Worm (Caenorhabditis elegans) whole organism, L4 larva: ENCODE data around the gene mpst-1.

Experiments used
- D1046.2 ChIP-seq: fragments of 200-800 bp; sonication (Bioruptor generic); IDR thresholded peaks from 2 replicates; pipeline ENCODE4 v1.3.6; 2022; ENCODE audit warnings: missing genetic modification characterization, missing compliant biosample characterization
- F10B5.3 ChIP-seq: sonication (generic microtip); optimal IDR thresholded peaks from 2 replicates; lab custom pipeline; 2016; ENCODE audit warnings: mild to moderate bottlenecking, missing genetic modification characterization, missing compliant biosample characterization
- F26F4.8 ChIP-seq: fragments of 200-800 bp; sonication (Bioruptor generic); conservative IDR thresholded peaks from 2 replicates; pipeline ENCODE4 v1.3.6; 2022; ENCODE audit warnings: missing genetic modification characterization, missing compliant biosample characterization
- F44E2.7 ChIP-seq: fragments of 200-800 bp; sonication (Bioruptor generic); IDR thresholded peaks from 2 replicates; pipeline ENCODE4 v2.1.2; 2022; ENCODE audit warnings: missing genetic modification characterization, missing compliant biosample characterization
- F49E8.2 ChIP-seq: sonication (generic microtip); optimal IDR thresholded peaks from 2 replicates; lab custom pipeline; 2016; ENCODE audit warnings: missing compliant biosample characterization, mild to moderate bottlenecking, missing genetic modification characterization, borderline replicate concordance
- T20F7.1 ChIP-seq: fragments of 200-800 bp; sonication (Bioruptor generic); optimal IDR thresholded peaks from 2 replicates; lab custom pipeline; 2018; ENCODE audit warnings: mild to moderate bottlenecking, missing genetic modification characterization, missing compliant biosample characterization
- T26A8.4 ChIP-seq: fragments of 200-800 bp; sonication (Bioruptor generic); IDR thresholded peaks from 2 replicates; pipeline ENCODE4 v1.3.6; 2022; ENCODE audit warnings: missing genetic modification characterization, missing compliant biosample characterization
- Y105C5A.15 ChIP-seq: fragments of 200-800 bp; sonication (Bioruptor generic); IDR thresholded peaks from 2 replicates; pipeline ENCODE4 v1.3.6; 2022; ENCODE audit warnings: missing genetic modification characterization, missing compliant biosample characterization
- Y48G9A.11 ChIP-seq: fragments of 200-800 bp; sonication (Bioruptor generic); IDR thresholded peaks from 2 replicates; pipeline ENCODE4 v1.3.6; 2022; ENCODE audit warnings: missing genetic modification reagents, missing genetic modification characterization, missing compliant biosample characterization
- ZK337.2 ChIP-seq: fragments of 200-800 bp; sonication (Bioruptor generic); IDR thresholded peaks from 2 replicates; pipeline ENCODE4 v1.3.6; 2022; ENCODE audit warnings: missing genetic modification reagents, missing genetic modification characterization, missing compliant biosample characterization
- ZK546.5 ChIP-seq, 2 experiments: sonication (generic microtip); optimal IDR thresholded peaks; 2 replicates each; lab custom pipeline; 2017; ENCODE audit warnings: missing biosample characterization in 2 of 2, missing genetic modification characterization in 2 of 2
- ceh-32 ChIP-seq: sonication (generic microtip); optimal IDR thresholded peaks from 2 replicates; lab custom pipeline; 2016; ENCODE audit warnings: mild to moderate bottlenecking, missing genetic modification characterization, missing compliant biosample characterization; ENCODE audit not compliant: poor library complexity
- ceh-44 ChIP-seq: fragments of 200-800 bp; sonication (Bioruptor generic); IDR thresholded peaks from 2 replicates; pipeline ENCODE4 v1.3.6; 2022; ENCODE audit warnings: missing genetic modification reagents, missing genetic modification characterization, missing compliant biosample characterization
- ceh-82 ChIP-seq: sonication (generic microtip); optimal IDR thresholded peaks from 2 replicates; lab custom pipeline; 2017; ENCODE audit warnings: missing biosample characterization, missing genetic modification characterization
- daf-16 ChIP-seq, 3 experiments: sonication (generic microtip); optimal IDR thresholded peaks; 2 replicates each; lab custom pipeline; 2016 to 2017; ENCODE audit warnings: missing genetic modification characterization in 3 of 3, missing genetic modification reagents in 3 of 3, mild to moderate bottlenecking in 2 of 3, missing compliant biosample characterization in 2 of 3, missing biosample characterization in 1 of 3, moderate library complexity in 1 of 3
- dmd-6 ChIP-seq: fragments of 200-800 bp; sonication (Bioruptor generic); IDR thresholded peaks from 2 replicates; pipeline ENCODE4 v1.3.6; 2022; ENCODE audit warnings: missing genetic modification reagents, missing genetic modification characterization, missing compliant biosample characterization
- gei-8 ChIP-seq: fragments of 200-800 bp; sonication (Bioruptor generic); optimal IDR thresholded peaks from 2 replicates; lab custom pipeline; 2018; ENCODE audit warnings: mild to moderate bottlenecking, missing genetic modification characterization, missing compliant biosample characterization
- hlh-30 ChIP-seq: sonication (generic microtip); optimal IDR thresholded peaks from 2 replicates; lab custom pipeline; 2017; ENCODE audit warnings: antibody characterized with exemption, mild to moderate bottlenecking, missing genetic modification characterization, missing compliant biosample characterization; ENCODE audit not compliant: insufficient read depth
- jun-1 ChIP-seq: fragments of 150-350 bp; optimal IDR thresholded peaks from 2 replicates; lab custom pipeline; 2014; ENCODE audit warnings: missing biosample characterization, missing genetic modification reagents, missing genetic modification characterization
- lin-15B ChIP-seq: fragments of 150-350 bp; sonication (generic microtip); optimal IDR thresholded peaks from 3 replicates; lab custom pipeline; 2014; ENCODE audit warnings: missing biosample characterization, missing genetic modification characterization
- lin-38 ChIP-seq: fragments of 200-800 bp; sonication (Bioruptor generic); IDR thresholded peaks from 2 replicates; pipeline ENCODE4 v1.3.6; 2022; ENCODE audit warnings: missing genetic modification reagents, missing genetic modification characterization, missing compliant biosample characterization
- lsy-2 ChIP-seq, 2 experiments: fragments of 150-350 bp in 1 of 2; sonication (generic microtip) in 1 of 2; optimal IDR thresholded peaks; 2 replicates each; lab custom pipeline; 2014 to 2017; ENCODE audit warnings: missing biosample characterization in 2 of 2, missing genetic modification characterization in 2 of 2
- madf-9 ChIP-seq: fragments of 200-800 bp; sonication (Bioruptor generic); conservative IDR thresholded peaks from 2 replicates; pipeline ENCODE4 v1.3.6; 2022; ENCODE audit warnings: missing genetic modification reagents, missing genetic modification characterization, missing compliant biosample characterization
- mxl-3 ChIP-seq: fragments of 200-800 bp; sonication (Bioruptor generic); optimal IDR thresholded peaks from 2 replicates; lab custom pipeline; 2018; ENCODE audit warnings: mild to moderate bottlenecking, missing genetic modification characterization, missing compliant biosample characterization
- nhr-10 ChIP-seq: fragments of 150-350 bp; optimal IDR thresholded peaks from 2 replicates; lab custom pipeline; 2014; ENCODE audit warnings: missing biosample characterization, missing genetic modification characterization
- nhr-41 ChIP-seq: fragments of 200-800 bp; sonication (Bioruptor generic); IDR thresholded peaks from 2 replicates; pipeline ENCODE4 v1.3.6; 2022; ENCODE audit warnings: missing genetic modification reagents, missing genetic modification characterization, missing compliant biosample characterization
- pqm-1 ChIP-seq: sonication (generic microtip); optimal IDR thresholded peaks from 2 replicates; lab custom pipeline; 2017; ENCODE audit warnings: missing biosample characterization, missing genetic modification characterization
- saeg-2 ChIP-seq: fragments of 200-800 bp; sonication (Bioruptor generic); IDR thresholded peaks from 2 replicates; pipeline ENCODE4 v1.3.6; 2022; ENCODE audit warnings: missing genetic modification reagents, missing genetic modification characterization, missing compliant biosample characterization
- set-16 ChIP-seq: fragments of 200-800 bp; sonication (Bioruptor generic); IDR thresholded peaks from 2 replicates; pipeline ENCODE4 v1.3.6; 2022; ENCODE audit warnings: missing genetic modification reagents, missing genetic modification characterization, missing compliant biosample characterization
- snpc-1.2 ChIP-seq: fragments of 200-800 bp; sonication (Bioruptor generic); IDR thresholded peaks from 2 replicates; pipeline ENCODE4 v1.3.6; 2022; ENCODE audit warnings: missing genetic modification reagents, missing genetic modification characterization, missing compliant biosample characterization
- spr-1 ChIP-seq: sonication (generic microtip); optimal IDR thresholded peaks from 2 replicates; lab custom pipeline; 2016; ENCODE audit warnings: mild to moderate bottlenecking, missing genetic modification characterization, missing compliant biosample characterization
- tra-1 ChIP-seq: fragments of 200-800 bp; sonication (Bioruptor generic); IDR thresholded peaks from 2 replicates; pipeline ENCODE4 v1.3.6; 2022; ENCODE audit warnings: missing genetic modification reagents, missing genetic modification characterization, missing compliant biosample characterization
- unc-39 ChIP-seq: sonication (generic microtip); optimal IDR thresholded peaks from 2 replicates; lab custom pipeline; 2017; ENCODE audit warnings: missing biosample characterization, missing genetic modification characterization
- unc-62 ChIP-seq, 3 experiments: fragments of 150-350 bp in 1 of 3; sonication (generic microtip); optimal IDR thresholded peaks in 2 of 3; peaks in 1 of 3; 1 replicate in 1 of 3; 2 replicates in 2 of 3; lab custom pipeline; 2014 to 2017; ENCODE audit warnings: missing biosample characterization in 3 of 3, missing genetic modification characterization in 3 of 3, missing genetic modification reagents in 3 of 3, missing genotype in 1 of 3
- vab-7 ChIP-seq: fragments of 200-800 bp; sonication (Bioruptor generic); IDR thresholded peaks from 2 replicates; pipeline ENCODE4 v1.3.6; 2022; ENCODE audit warnings: missing genetic modification reagents, missing genetic modification characterization, missing compliant biosample characterization
- zfp-2 ChIP-seq: sonication (generic microtip); optimal IDR thresholded peaks from 2 replicates; lab custom pipeline; 2016; ENCODE audit warnings: mild to moderate bottlenecking, missing genetic modification characterization, missing compliant biosample characterization

mpst-1 gene

DNA sequence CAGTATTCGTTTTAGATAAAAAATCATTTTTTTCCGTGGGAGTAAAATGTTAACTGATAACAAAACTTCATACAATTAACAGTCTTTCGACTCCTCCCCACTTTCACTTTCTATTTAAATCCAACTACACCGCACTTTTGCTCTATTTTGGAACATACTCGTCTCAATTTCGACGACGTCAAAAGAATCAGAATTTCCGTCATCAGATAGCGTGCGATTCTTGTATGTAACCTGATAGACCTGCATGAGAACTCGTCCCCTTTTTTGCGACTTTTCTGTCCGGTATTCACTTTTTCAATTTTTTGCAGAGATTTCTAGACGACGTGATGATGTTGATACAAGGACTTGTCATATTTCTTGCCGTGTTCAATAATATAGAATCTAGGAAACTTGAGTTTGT is 6.5 kb upstream of the mpst-1 start, which contains the start of gene pho-8:
Gene pho-8 (plus strand): TSS at position 301 of the 400 bp plus-strand sequence.
- TF ChIP-seq nhr-10 (tag; lab: Kevin White, UChicago) (no peak), mxl-3 (GFP tag; lab: Kevin White, UChicago) (no peak), F49E8.2 (tag; lab: Kevin White, UChicago) (no peak), hlh-30 (no peak), spr-1 (tag; lab: Kevin White, UChicago) (no peak), T20F7.1 (GFP tag; lab: Kevin White, UChicago) (no peak), tra-1 (GFP tag; lab: Robert Waterston, UW) (no peak), vab-7 (GFP tag; lab: Robert Waterston, UW) (no peak), Y105C5A.15 (GFP tag; lab: Robert Waterston, UW) (no peak), madf-9 (no peak), lin-15B (tag; lab: Kevin White, UChicago) (no peak), ZK337.2 (GFP tag; lab: Robert Waterston, UW) (no peak), F26F4.8 (GFP tag; lab: Robert Waterston, UW) (no peak), zfp-2 (tag; lab: Kevin White, UChicago) (no peak), ceh-82 (no peak), F44E2.7 (GFP tag; lab: Robert Waterston, UW) (no peak), saeg-2 (GFP tag; lab: Robert Waterston, UW) (no peak)

DNA sequence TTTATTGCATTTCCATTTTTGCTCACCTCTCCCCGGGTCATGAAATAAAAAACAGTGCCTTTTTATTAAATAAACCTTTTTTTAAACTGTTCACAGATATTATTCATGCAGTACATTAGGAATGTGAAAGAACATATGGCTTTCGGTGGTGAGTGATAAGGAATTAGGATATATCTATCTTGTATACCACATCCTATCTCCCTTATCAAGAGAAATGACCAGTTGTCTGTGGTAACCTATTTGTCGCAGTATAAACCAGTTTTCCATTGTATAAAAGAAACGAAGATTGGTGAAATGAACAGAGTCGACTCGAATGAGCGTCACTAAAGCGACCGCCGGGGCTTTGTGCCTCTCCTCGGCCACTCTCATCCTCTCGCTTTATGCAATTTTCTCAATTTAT is 2.4 kb upstream of the mpst-1 start, which contains the start of gene col-158:
Gene col-158 (plus strand): TSS at position 301 of the 400 bp plus-strand sequence.
- TF ChIP-seq unc-39 (tag; lab: Kevin White, UChicago) (no peak), pqm-1 (tag; lab: Kevin White, UChicago) (no peak), snpc-1.2 (no peak), unc-62 (GFP tag; optimal IDR thresholded peaks at IDR 0.05 in 1 of 2; lab: Kevin White, UChicago) (peak in 1 of 2 experiments; percentile 78), unc-62 (tag; optimal IDR thresholded peaks at IDR 0.05; lab: Kevin White, UChicago) (no peak), T26A8.4 (GFP tag; lab: Robert Waterston, UW) (no peak), hlh-30 (no peak), gei-8 (GFP tag; lab: Kevin White, UChicago) (no peak), D1046.2 (GFP tag; lab: Robert Waterston, UW) (no peak)

DNA sequence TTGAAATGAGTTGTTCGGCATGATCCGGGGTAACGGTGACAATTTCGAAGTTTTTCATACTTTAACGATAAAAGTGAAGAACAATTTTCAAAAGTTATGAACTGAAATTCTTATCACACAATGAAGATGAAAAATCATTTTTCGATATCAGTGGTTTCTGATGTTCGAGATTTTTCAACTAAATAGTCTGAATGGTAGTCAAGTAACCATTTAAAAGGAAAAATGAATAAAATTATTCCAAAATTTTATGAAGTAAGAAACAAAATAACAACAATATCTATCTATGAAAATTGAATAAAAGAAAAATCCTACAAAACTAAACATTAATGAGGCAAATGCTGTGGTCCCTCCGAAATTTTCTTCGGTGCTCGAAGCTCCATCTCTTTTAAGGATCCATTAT is 1.2 kb downstream of the mpst-1 start, which contains the start of gene D2023.4:
Gene D2023.4 (minus strand): TSS at position 101 of the 400 bp plus-strand sequence.
- TF ChIP-seq jun-1 (tag; lab: Kevin White, UChicago) (no peak), daf-16 (GFP tag; optimal IDR thresholded peaks at IDR 0.05; lab: Kevin White, UChicago) (no peak), daf-16 (tag; optimal IDR thresholded peaks at IDR 0.05; lab: Kevin White, UChicago) (peak; percentile 51), nhr-41 (no peak), lsy-2 (tag; optimal IDR thresholded peaks at IDR 0.05; lab: Kevin White, UChicago) (peak in 1 of 2 experiments; percentile 2), ZK546.5 (tag; optimal IDR thresholded peaks at IDR 0.05; lab: Kevin White, UChicago) (no peak), set-16 (GFP tag; lab: Robert Waterston, UW) (no peak), T20F7.1 (GFP tag; lab: Kevin White, UChicago) (no peak), ceh-32 (no peak), dmd-6 (GFP tag; lab: Robert Waterston, UW) (peak; percentile 34), ceh-44 (no peak), Y48G9A.11 (0 out of 2 replicates have a peak, but pooled peaks have one; percentile 9), F10B5.3 (tag; lab: Kevin White, UChicago) (no peak), lin-38 (peak; percentile 17; the same call in 1 of the 2 replicates)
